Worm (Caenorhabditis elegans) whole organism, L4/young adult: ENCODE results near the gene str-156.

ENCODE experiments used
- W03F9.2 ChIP-seq: fragments of 150-350 bp; optimal IDR thresholded peaks from 2 replicates; lab custom pipeline; 2014; ENCODE audit warnings: missing biosample characterization, missing genetic modification characterization
- dao-5 ChIP-seq: sonication (generic microtip); optimal IDR thresholded peaks from 2 replicates; lab custom pipeline; 2016; ENCODE audit warnings: missing genotype, missing genetic modification characterization, moderate library complexity, missing compliant biosample characterization
- him-1 ChIP-seq: sonication (generic microtip); optimal IDR thresholded peaks from 2 replicates; lab custom pipeline; 2016; ENCODE audit warnings: missing genotype, missing genetic modification reagents, missing genetic modification characterization, missing compliant biosample characterization

str-156 gene

DNA sequence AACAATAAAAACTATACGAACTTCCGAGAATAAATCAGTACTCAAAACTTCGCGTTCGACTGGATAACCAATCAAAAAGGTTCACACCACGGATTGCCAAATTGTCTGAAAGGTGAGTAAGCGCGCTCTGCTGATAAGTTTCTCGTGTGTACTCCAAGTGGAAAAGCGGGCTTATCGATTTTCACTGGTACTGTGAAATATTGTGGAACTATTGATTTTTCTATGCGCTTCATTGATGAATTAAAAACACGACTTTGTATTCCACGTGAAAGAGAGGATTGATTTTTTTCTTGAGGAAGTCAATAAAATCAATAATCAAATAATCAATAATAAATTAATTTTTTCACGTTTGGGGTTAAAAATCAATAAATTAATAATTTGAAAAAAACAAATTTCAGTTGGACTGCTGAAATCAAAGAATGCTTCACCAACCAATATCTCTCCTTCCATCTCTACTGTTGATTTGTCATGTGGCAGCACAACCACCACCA is 7.5 kb upstream of the str-156 start, which contains the start of gene T08B6.4:
T08B6.4 (plus strand) TSS at position 51 of the 491 bp plus-strand sequence.
- TF ChIP-seq W03F9.2 (tag; lab: Kevin White, UChicago) (no peak), dao-5 (no peak), him-1 (tag; lab: Kevin White, UChicago) (no peak)

DNA sequence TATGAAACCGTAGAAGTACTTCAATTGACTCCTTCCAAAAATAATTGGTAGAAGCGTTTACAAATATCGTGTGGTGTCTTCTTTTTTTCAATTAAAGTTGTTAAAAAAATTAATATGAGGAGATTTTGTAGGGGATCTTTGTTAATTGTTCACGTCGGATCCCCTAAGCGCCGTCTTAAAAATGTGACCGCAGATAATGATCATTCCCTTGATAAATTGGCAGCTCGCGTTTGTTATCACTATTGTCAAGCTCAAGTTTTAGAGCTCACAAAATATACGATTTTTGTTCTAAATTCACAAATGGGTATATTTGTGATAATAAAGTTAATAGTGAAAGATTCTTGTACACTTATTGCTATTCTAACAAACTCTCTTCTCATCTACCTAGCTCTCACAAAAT is 4.2 kb upstream of the str-156 start, which contains the start of gene str-159:
str-159 (plus strand) TSS at position 301 of the 400 bp plus-strand sequence.
- TF ChIP-seq dao-5: no peak
- no peak for TF ChIP-seq him-1 (tag; lab: Kevin White, UChicago)
- TF ChIP-seq W03F9.2 (tag; lab: Kevin White, UChicago): no peak

DNA sequence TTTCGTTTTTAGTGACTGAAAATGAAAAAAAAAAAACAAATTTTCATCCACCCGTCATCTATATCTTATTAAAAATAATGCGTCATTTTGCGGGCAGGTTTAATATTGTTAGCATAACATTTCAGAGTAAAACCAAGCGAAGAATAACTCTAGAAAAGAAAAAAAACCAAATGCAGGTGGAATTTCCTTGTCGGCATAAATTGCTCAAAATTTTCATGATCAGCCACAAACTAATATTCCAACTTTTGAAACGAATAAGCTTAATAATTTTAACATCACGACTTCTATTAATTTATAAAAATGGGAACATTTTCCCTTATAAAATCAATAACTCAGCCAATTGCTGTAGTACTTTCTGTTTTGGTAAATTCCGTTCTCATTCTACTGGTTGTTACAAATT is 2.5 kb downstream of the str-156 start, which contains the start of gene str-155:
str-155 (plus strand) TSS at position 301 of the 400 bp plus-strand sequence.
- TF ChIP-seq dao-5 (no peak), him-1 (tag; lab: Kevin White, UChicago) (no peak), W03F9.2 (tag; lab: Kevin White, UChicago) (no peak)

DNA sequence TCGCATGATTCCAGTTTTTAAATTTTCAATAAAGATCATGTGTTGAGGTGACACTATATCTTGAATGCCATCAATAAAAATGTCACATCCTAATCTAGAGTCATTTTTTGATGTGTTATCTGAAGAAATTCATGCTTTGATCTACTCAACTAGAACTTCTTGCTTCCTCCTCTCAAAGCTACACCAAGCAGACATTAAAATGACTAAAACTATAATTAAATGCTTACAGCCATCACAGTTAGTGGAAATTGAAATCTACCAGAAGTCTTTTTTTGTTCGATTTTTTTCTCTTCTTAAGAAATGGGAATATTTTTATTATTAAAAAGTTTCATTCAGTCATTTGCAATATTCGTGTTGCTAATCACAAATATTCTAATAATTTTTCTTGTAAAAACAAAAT is 4.6 kb downstream of the str-156 start, which contains the start of gene str-158:
str-158 (plus strand) TSS at position 301 of the 400 bp plus-strand sequence.
- no peak for TF ChIP-seq W03F9.2 (tag; lab: Kevin White, UChicago)
- no peak for TF ChIP-seq him-1 (tag; lab: Kevin White, UChicago)
- no peak for TF ChIP-seq dao-5

DNA sequence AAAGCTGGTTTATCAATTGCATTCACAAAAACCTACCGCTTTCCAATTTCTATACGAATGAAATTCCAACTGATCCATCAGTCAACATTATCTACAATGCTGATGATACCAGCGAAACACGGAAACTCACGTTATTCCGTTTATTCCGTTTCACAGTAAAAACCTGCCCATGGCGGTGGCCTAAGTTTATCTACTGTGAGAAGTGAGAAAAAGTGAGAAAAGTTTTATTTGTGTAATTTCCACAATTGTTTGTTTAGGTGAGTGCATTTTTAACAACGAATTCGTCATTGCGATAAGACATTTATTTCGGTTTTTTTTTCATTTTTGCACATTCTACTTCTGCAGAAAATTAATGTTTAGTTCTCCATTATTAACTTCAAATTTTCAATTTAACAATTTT is 16.9 kb downstream of the str-156 start, which contains the start of gene Y9C9A.8:
Y9C9A.8 (plus strand) TSS at position 301 of the 400 bp plus-strand sequence.
- TF ChIP-seq W03F9.2 (tag; lab: Kevin White, UChicago): no peak

DNA sequence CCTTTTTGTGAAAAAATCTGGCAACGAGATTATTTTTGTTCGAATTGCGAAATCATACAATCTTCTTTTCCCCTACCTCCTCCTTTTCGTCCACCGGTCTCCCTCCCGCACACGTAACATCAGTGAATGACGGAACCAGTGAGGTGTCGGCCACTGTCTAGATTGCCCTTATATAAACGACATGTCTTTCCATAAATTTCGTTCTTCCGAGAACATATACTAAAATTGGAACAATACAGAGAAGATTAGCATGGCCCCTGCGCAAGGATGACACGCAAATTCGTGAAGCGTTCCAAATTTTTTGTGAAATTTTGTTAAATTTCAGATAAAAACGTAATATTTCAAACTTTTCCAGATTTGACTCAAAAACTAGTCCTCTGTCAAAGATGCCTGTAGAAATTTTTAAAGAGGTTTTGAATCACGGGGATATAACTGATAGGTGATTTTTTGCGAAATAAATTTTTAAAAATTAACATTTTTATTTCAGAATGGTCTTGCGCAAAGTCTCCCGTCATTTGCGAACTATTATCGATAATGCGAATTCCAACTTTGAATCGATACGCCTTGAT is 17.6 kb downstream of the str-156 start:
- no peak for TF ChIP-seq dao-5
- no peak for TF ChIP-seq W03F9.2 (tag; lab: Kevin White, UChicago)
- no peak for TF ChIP-seq him-1 (tag; lab: Kevin White, UChicago)

DNA sequence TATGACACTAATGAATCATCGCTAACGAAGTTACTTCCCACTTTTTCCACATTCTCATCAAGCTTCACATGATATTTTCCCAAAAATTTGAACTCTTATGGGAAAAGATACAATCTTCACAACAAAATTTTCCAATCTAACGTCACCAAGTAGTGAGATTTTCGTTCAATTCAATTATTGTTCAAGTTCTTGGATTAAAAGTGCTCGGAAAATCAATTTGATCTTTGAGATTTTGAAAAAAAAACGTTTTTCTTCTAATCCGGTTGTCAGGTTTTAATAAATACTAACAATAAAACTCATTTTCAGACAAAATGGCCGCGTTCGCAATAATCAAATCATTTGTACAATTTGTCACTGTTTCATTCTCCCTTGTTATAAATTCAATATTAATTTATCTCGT is 20.9 kb downstream of the str-156 start, which contains the start of gene str-153:
str-153 (plus strand) TSS at position 301 of the 400 bp plus-strand sequence.
- TF ChIP-seq W03F9.2 (tag; lab: Kevin White, UChicago) (no peak), him-1 (tag; lab: Kevin White, UChicago) (no peak), dao-5 (no peak)

DNA sequence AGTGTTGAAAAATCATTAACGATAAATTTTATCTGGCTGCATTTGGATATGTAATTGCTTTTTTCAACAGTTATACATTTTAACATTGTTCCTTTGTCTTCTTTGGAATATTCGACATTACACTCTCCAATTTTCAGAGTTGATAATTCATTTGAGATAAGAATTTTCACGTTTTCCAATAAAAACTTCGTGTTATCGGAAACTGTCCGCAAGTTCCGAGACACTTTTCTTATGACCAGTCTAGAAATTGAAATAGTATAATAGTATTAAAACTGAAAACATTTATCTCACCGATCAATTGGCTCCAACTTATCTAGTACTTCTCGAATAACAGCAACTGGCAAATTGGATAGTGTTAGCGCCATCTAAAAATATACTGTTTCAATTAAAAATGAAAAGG is 24.5 kb downstream of the str-156 start, which contains the start of gene fbxa-86:
fbxa-86 (minus strand) TSS at position 367 of the 400 bp plus-strand sequence.
- no peak for TF ChIP-seq dao-5
- no peak for TF ChIP-seq him-1 (tag; lab: Kevin White, UChicago)
- no peak for TF ChIP-seq W03F9.2 (tag; lab: Kevin White, UChicago)

DNA sequence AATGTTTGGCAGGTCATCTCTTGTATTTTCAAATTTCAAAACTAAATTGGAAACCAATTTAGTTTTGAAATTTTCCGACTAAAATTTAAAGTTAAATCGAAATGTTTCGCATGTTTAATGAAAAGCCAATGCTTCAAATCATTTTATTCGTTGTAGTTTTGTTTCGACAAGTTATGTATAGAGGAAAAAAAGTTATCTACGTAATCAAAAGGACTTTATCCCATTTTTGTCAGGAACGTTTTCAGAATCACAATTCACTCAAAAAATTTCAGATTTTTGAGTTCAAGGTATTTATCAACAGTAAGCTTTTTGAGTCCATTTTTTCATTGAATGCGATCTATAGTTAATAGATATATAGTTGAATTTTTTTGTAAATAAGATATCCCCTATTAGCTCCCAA is 25.5 kb downstream of the str-156 start, which contains the start of gene str-168:
str-168 (plus strand) TSS at position 301 of the 400 bp plus-strand sequence.
- TF ChIP-seq him-1 (tag; lab: Kevin White, UChicago) (no peak), W03F9.2 (tag; lab: Kevin White, UChicago) (no peak), dao-5 (no peak)

DNA sequence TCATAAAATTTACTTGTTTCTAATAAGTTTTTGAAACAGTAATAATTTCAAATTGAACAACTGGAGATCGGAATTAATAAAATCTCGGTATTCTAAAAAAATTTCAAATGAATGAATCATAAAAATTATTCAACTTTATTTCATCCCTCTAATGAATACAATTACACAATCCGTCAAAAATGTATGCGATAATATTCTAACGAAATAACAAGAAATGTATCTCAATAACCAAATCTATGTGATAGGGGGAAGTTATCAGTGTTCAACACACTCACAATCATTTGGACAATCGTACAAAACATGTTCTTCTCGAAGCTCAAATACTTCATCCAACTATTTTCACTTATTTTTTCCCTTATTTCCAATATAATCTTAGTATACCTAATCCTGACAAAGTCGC is 28.5 kb downstream of the str-156 start, which contains the start of gene Y9C9A.5:
Y9C9A.5 (plus strand) TSS at position 301 of the 400 bp plus-strand sequence.
- no peak for TF ChIP-seq W03F9.2 (tag; lab: Kevin White, UChicago)
- no peak for TF ChIP-seq him-1 (tag; lab: Kevin White, UChicago)
- no peak for TF ChIP-seq dao-5

DNA sequence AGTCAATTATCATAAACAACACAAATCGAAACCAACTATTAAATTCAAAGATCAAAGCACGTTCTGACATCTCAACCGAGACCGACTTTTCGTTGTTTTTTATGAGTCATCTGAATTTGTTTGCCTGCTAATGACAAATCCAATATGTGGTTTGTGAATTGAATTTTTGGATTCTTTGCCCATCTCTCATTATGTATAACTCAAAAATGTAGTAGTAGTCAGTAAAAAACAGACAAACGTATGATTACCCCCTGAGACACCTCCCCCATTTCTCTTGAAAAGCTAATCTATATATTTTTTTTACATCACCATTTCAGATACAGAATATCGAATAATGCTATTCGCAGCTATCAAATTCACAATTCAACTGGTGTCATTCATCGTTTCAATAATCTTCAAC is 32.6 kb downstream of the str-156 start, which contains the start of gene str-169:
str-169 (plus strand) TSS at position 301 of the 400 bp plus-strand sequence.
- no peak for TF ChIP-seq W03F9.2 (tag; lab: Kevin White, UChicago)
- no peak for TF ChIP-seq dao-5
- TF ChIP-seq him-1 (tag; lab: Kevin White, UChicago): no peak

DNA sequence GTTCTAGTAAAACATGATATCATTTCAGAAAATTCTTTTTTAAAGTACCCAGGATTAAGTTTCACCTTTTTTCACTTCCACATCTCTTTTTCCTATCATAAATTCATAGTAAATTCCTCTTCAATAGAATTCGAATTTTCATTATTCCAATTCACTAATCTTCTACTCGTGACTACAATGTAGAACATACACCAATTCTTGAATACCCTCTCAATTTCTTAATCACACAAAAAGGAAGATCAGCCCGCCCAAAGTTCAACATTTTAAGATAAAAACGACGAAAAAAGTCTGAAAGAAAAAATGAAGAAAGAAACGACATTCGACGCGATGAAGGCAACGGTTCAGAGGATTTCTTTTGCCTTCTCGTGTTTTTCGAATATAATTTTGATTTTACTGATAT is 40.7 kb downstream of the str-156 start, which contains the start of gene str-163:
str-163 (plus strand) TSS at position 301 of the 400 bp plus-strand sequence.
- TF ChIP-seq W03F9.2 (tag; lab: Kevin White, UChicago) (no peak), dao-5 (no peak)

DNA sequence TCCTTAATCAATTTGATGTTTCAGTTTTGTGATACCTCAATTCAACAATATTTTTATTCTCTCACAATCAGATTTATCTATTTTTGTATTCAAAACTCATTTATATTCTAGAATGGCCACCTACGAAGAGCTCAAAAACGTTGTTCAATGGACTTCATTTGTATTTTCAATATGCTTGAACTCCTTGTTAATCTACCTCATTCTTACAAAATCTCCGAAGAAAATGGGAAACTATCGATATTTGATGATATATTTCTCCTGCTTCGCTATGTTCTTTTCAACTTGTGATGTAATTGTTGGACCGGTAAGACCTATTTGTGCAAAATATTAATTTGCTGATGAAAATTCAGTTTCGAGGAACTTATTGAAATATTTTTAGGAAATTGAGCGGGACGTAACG is 47.4 kb downstream of the str-156 start, which contains the start of gene str-164:
str-164 (plus strand) TSS at position 113 of the 400 bp plus-strand sequence.
- TF ChIP-seq W03F9.2 (tag; lab: Kevin White, UChicago): no peak
- TF ChIP-seq dao-5: no peak
- no peak for TF ChIP-seq him-1 (tag; lab: Kevin White, UChicago)

DNA sequence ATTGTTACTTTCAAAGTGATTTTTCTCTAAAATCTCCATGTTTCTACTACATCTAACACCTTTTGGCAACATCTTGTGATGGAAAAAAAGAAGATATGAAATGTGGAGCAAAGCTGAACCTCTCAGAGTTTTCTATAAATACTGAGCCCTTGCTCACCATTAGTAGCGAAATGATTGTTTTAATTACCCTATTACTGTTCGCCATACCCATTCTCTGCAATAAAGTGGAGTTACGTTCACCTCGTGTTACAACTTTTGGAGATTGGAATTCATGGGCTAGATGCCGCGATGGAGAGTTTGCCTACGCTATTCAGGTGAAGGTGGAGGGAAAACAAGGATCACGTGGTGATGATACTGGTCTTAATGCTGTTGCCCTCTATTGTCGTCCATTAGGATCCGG is 50.6 kb downstream of the str-156 start, which contains the start of gene txt-3:
txt-3 (plus strand) TSS at position 125 of the 400 bp plus-strand sequence.
- TF ChIP-seq W03F9.2 (tag; lab: Kevin White, UChicago) (no peak), dao-5 (no peak), him-1 (tag; lab: Kevin White, UChicago) (no peak)
